Worm (Caenorhabditis elegans): Measurements from ENCODE around the gene tbx-37.

ce11 chrIII:11221583-11222191, 5.2 kb downstream of the tbx-37 start:
- TF ChIP-seq ztf-23 (GFP tag; IDR thresholded peaks at IDR 0.05), result no peak
- TF ChIP-seq klf-2 (GFP tag; conservative IDR thresholded peaks at IDR 0.05), result no peak
- TF ChIP-seq T22C8.4 (GFP tag; IDR thresholded peaks at IDR 0.05), result peak; percentile 94
- TF ChIP-seq cog-1 (tag; optimal IDR thresholded peaks at IDR 0.05), result no peak
- TF ChIP-seq ztf-29 (GFP tag; IDR thresholded peaks at IDR 0.05), result no peak
- TF ChIP-seq med-1 (GFP tag; optimal IDR thresholded peaks at IDR 0.05; ENCODE audit: insufficient read depth), result no peak
- no peak for TF ChIP-seq ref-1 (GFP tag; conservative IDR thresholded peaks at IDR 0.05)
